Worm (Caenorhabditis elegans) whole organism, L2 larva: ENCODE data around the gene W04H10.2.

Source experiments
- F13H6.1 ChIP-seq: sonication (generic microtip); optimal IDR thresholded peaks from 2 replicates; lab custom pipeline; 2016; ENCODE audit warnings: missing genetic modification characterization, missing compliant biosample characterization
- ama-1 ChIP-seq: fragments of 150-350 bp; optimal IDR thresholded peaks from 2 replicates; lab custom pipeline; 2018; ENCODE audit warnings: inconsistent platforms
- egl-27 ChIP-seq: sonication (generic microtip); optimal IDR thresholded peaks from 3 replicates; lab custom pipeline; 2017; ENCODE audit warnings: missing biosample characterization, missing genetic modification reagents, missing genetic modification characterization
- lin-13 ChIP-seq: fragments of 150-350 bp; optimal IDR thresholded peaks from 2 replicates; lab custom pipeline; 2014; ENCODE audit warnings: missing biosample characterization, missing genetic modification reagents, missing genetic modification characterization
- mbf-1 ChIP-seq: sonication (generic microtip); optimal IDR thresholded peaks from 2 replicates; lab custom pipeline; 2017; ENCODE audit warnings: missing biosample characterization, missing genetic modification characterization
- mdl-1 ChIP-seq, 2 experiments: fragments of 150-350 bp in 1 of 2; sonication (generic microtip) in 1 of 2; optimal IDR thresholded peaks; 2 replicates each; lab custom pipeline; 2017; ENCODE audit warnings: missing biosample characterization in 2 of 2, missing genetic modification characterization in 2 of 2
- nhr-11 ChIP-seq: fragments of 150-350 bp; optimal IDR thresholded peaks from 2 replicates; lab custom pipeline; 2014; ENCODE audit warnings: missing biosample characterization, missing genetic modification characterization
- nhr-25 ChIP-seq: fragments of 150-350 bp; sonication (generic microtip); optimal IDR thresholded peaks from 3 replicates; lab custom pipeline; 2014; ENCODE audit warnings: missing biosample characterization, missing genetic modification characterization
- nhr-77 ChIP-seq: fragments of 150-350 bp; optimal IDR thresholded peaks from 2 replicates; lab custom pipeline; 2014; ENCODE audit warnings: missing biosample characterization, missing genetic modification characterization
- unc-39 ChIP-seq: fragments of 150-350 bp; optimal IDR thresholded peaks from 2 replicates; lab custom pipeline; 2014; ENCODE audit warnings: missing biosample characterization, missing genetic modification characterization

ce11 chrII:614701-615100 is 9.3 kb downstream of the W04H10.2 start:
- TF ChIP-seq ama-1 (lab: Kevin White, UChicago): no peak
- TF ChIP-seq nhr-11 (tag; lab: Kevin White, UChicago): no peak
- no peak for TF ChIP-seq mdl-1 (tag; optimal IDR thresholded peaks at IDR 0.05; lab: Kevin White, UChicago)
- no peak for TF ChIP-seq unc-39 (tag; lab: Kevin White, UChicago)
- TF ChIP-seq lin-13: no peak
- no peak for TF ChIP-seq mbf-1
- no peak for TF ChIP-seq nhr-77 (tag; lab: Kevin White, UChicago)
- no peak for TF ChIP-seq F13H6.1 (tag; lab: Kevin White, UChicago)
- no peak for TF ChIP-seq nhr-25
- TF ChIP-seq egl-27 (tag; lab: Kevin White, UChicago): no peak
